Fruit fly (Drosophila melanogaster) whole organism, wandering third instar larva: ENCODE results near the gene CG33630.
A peak's percentile ranks its signal among the peaks of the same experiment; 100 is the strongest.

ENCODE experiments used
- Hnf4 ChIP-seq: fragments of 200-800 bp; sonication (Bioruptor generic); optimal IDR thresholded peaks from 2 replicates; lab custom pipeline; 2016; ENCODE audit warnings: missing biosample characterization, mild to moderate bottlenecking, missing genetic modification characterization
- Hr78 ChIP-seq: fragments of >200 bp; optimal IDR thresholded peaks from 2 replicates; lab custom pipeline; 2017; ENCODE audit warnings: missing biosample characterization, missing genetic modification characterization
- Hr83 ChIP-seq: fragments of 200-300 bp; sonication (Bioruptor generic); optimal IDR thresholded peaks from 2 replicates; lab custom pipeline; 2016; ENCODE audit warnings: missing biosample characterization, mild to moderate bottlenecking, missing genetic modification characterization, moderate library complexity; ENCODE audit not compliant: poor library complexity, severe bottlenecking
- Jra ChIP-seq: sonication (Bioruptor generic); optimal IDR thresholded peaks from 2 replicates; lab custom pipeline; 2016; ENCODE audit warnings: missing biosample characterization, missing genetic modification characterization
- dl ChIP-seq, 2 experiments: fragments of 175-275, 200-275 bp in 1 of 2; fragments of 200-275 bp in 1 of 2; sonication (Bioruptor generic); optimal IDR thresholded peaks; lab custom pipeline; 2018; ENCODE audit warnings: mild to moderate bottlenecking in 2 of 2, missing biosample characterization in 2 of 2, missing genetic modification characterization in 2 of 2, moderate library complexity in 2 of 2; ENCODE audit not compliant: partially characterized antibody in 2 of 2, insufficient read depth in 1 of 2
- dmrt93B ChIP-seq: fragments of 200-800 bp; sonication (Bioruptor generic); optimal IDR thresholded peaks from 2 replicates; lab custom pipeline; 2018; ENCODE audit warnings: missing biosample characterization, mild to moderate bottlenecking, missing genetic modification characterization
- h ChIP-seq: fragments of 200-800 bp; sonication (Bioruptor generic); optimal IDR thresholded peaks from 3 replicates; lab custom pipeline; 2016; ENCODE audit warnings: missing biosample characterization, mild to moderate bottlenecking, missing genetic modification characterization
- lola ChIP-seq: fragments of >200 bp; optimal IDR thresholded peaks from 2 replicates; lab custom pipeline; 2017; ENCODE audit warnings: missing biosample characterization, missing genetic modification characterization
- pan ChIP-seq: fragments of >200 bp; optimal IDR thresholded peaks from 2 replicates; lab custom pipeline; 2017
- psq ChIP-seq: fragments of 200-800 bp; sonication (Bioruptor generic); optimal IDR thresholded peaks from 3 replicates; lab custom pipeline; 2017; ENCODE audit warnings: missing biosample characterization, mild to moderate bottlenecking, missing genetic modification characterization, moderate library complexity
- usp ChIP-seq: fragments of >200 bp; optimal IDR thresholded peaks from 2 replicates; lab custom pipeline; 2017; ENCODE audit warnings: missing biosample characterization, missing genetic modification characterization

DNA sequence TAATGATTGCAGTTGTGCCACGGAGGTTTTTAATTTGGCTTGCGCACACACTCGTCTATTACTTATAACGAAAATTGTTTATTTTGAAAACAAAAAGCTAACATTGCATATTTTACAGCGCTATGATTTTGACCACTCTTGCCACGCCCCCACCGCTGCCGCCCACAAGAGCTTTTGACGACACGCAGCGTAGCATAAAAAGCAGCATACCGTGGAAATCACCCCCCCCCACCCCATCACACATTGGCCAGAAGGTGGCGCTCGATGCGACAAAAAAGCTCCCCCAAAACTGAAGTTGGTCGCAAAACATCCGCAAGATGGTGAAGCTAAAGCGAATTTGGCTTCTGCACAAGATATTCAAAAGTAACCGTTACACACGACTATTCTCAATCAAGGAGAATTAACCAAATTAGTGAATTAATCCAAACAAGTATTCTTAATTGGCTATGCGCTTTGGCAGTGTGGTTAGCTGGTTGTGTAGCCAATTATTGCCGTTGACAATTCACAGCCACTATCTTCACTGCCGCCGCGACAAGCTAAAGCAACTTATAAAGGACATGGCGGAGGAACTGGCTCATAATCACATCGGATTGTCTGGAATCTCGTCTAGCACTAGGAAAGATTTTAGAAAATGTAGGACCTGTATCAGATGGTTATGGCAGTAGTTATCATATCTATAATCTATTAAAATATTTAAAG lies 38.2 kb downstream of the CG33630 start:
- no peak for TF ChIP-seq psq (GFP tag; lab: Kevin White, UChicago)
- no peak for TF ChIP-seq lola (GFP tag; lab: Kevin White, UChicago)
- TF ChIP-seq dmrt93B: no peak
- no peak for TF ChIP-seq pan
- TF ChIP-seq Hr78: no peak
- peak; percentile 53 for TF ChIP-seq Hr83
- peak; percentile 47 for TF ChIP-seq h
- peak; percentile 3 to 41 for TF ChIP-seq dl (GFP tag; optimal IDR thresholded peaks at IDR 0.05; lab: Kevin White, UChicago; ENCODE audit: insufficient read depth in 1 of 2, partially characterized antibody in 2 of 2)
- TF ChIP-seq Jra: no peak
- no peak for TF ChIP-seq Hnf4 (GFP tag; lab: Kevin White, UChicago)
- TF ChIP-seq usp (GFP tag; lab: Kevin White, UChicago): no peak
